Fruit fly (Drosophila melanogaster): ENCODE results near the gene COX8.

The COX8 gene

dm6 chr3L:21507354-21507928, 31.8 kb downstream of the COX8 start, which contains the start of the genes Glg1 and M6 (continued):
- TF ChIP-seq Eip93F (GFP tag; optimal IDR thresholded peaks at IDR 0.05) (peak; percentile 15), Ets96B (tag; optimal IDR thresholded peaks at IDR 0.05) (peak; percentile 51), Sox102F (GFP tag; optimal IDR thresholded peaks at IDR 0.05) (no peak), CG32006 (GFP tag; optimal IDR thresholded peaks at IDR 0.05) (peak; percentile 55), CG6808 (GFP tag; optimal IDR thresholded peaks at IDR 0.05) (no peak), Met (GFP tag; optimal IDR thresholded peaks at IDR 0.05) (peak; percentile 66), vri (GFP tag; optimal IDR thresholded peaks at IDR 0.05) (peak; percentile 34), CG1621 (tag; optimal IDR thresholded peaks at IDR 0.05) (peak; percentile 14), CG4318 (GFP tag; optimal IDR thresholded peaks at IDR 0.05) (no peak), CG6792 (GFP tag; optimal IDR thresholded peaks at IDR 0.05) (peak; percentile 55), Hr38 (GFP tag; optimal IDR thresholded peaks at IDR 0.05) (no peak), CG16779 (tag; optimal IDR thresholded peaks at IDR 0.05) (no peak), Sox15 (GFP tag; optimal IDR thresholded peaks at IDR 0.05) (peak; percentile 37), pdm3 (GFP tag; optimal IDR thresholded peaks at IDR 0.05) (no peak), lz (GFP tag; optimal IDR thresholded peaks at IDR 0.05) (peak; percentile 72), svp (GFP tag) (no peak), Hr4 (GFP tag; optimal IDR thresholded peaks at IDR 0.05) (peak; percentile 76), CG10669 (GFP tag; optimal IDR thresholded peaks at IDR 0.05) (no peak), CG3919 (GFP tag; optimal IDR thresholded peaks at IDR 0.05) (no peak), dsx (GFP tag; optimal IDR thresholded peaks at IDR 0.05; ENCODE audit: poor library complexity, severe bottlenecking) (peak; percentile 39), Ets21C (GFP tag; optimal IDR thresholded peaks at IDR 0.05) (peak; percentile 61), CG6854 (GFP tag; optimal IDR thresholded peaks at IDR 0.05) (no peak), dac (GFP tag; optimal IDR thresholded peaks at IDR 0.05) (no peak), Blimp-1 (GFP tag; optimal IDR thresholded peaks at IDR 0.05) (no peak), CG6163 (GFP tag; IDR thresholded peaks at IDR 0.05) (peak; percentile 60; the same call in 1 of the 3 replicates), Gug (GFP tag; IDR thresholded peaks at IDR 0.05) (peak; percentile 49; the same call in 1 of the 2 replicates), CG7368 (GFP tag; optimal IDR thresholded peaks at IDR 0.05) (no peak), Eip78C (GFP tag) (peak; percentile 71), CG11902 (GFP tag; optimal IDR thresholded peaks at IDR 0.05) (peak; percentile 37), CG8632 (GFP tag; optimal IDR thresholded peaks at IDR 0.05) (no peak), ss (GFP tag; optimal IDR thresholded peaks at IDR 0.05) (no peak), cyc (GFP tag; optimal IDR thresholded peaks at IDR 0.05) (peak; percentile 63), achi (GFP tag; optimal IDR thresholded peaks at IDR 0.05) (peak; percentile 52), CG34406 (GFP tag; optimal IDR thresholded peaks at IDR 0.05) (peak; percentile 66), salr (GFP tag; optimal IDR thresholded peaks at IDR 0.05) (peak in 1 of 2 experiments; percentile 40), eg (GFP tag; IDR thresholded peaks at IDR 0.05) (no peak; the same call in 1 of the 3 replicates)

dm6 chr3L:21501928-21502327, 37.3 kb downstream of the COX8 start:
- no peak for TF ChIP-seq cyc (GFP tag; optimal IDR thresholded peaks at IDR 0.05)
- TF ChIP-seq CG8119 (GFP tag; IDR thresholded peaks at IDR 0.05), result no peak
- TF ChIP-seq CG16779 (tag; optimal IDR thresholded peaks at IDR 0.05), result no peak
- TF ChIP-seq Hr38 (GFP tag; optimal IDR thresholded peaks at IDR 0.05), result no peak
- TF ChIP-seq fkh (GFP tag; optimal IDR thresholded peaks at IDR 0.05), result no peak
- no peak for TF ChIP-seq svp (GFP tag)
- TF ChIP-seq topi (GFP tag; optimal IDR thresholded peaks at IDR 0.05), result no peak
- TF ChIP-seq Smox (GFP tag; optimal IDR thresholded peaks at IDR 0.05), result no peak
- TF ChIP-seq Hr39 (GFP tag; optimal IDR thresholded peaks at IDR 0.05), result peak; percentile 8
- no peak for TF ChIP-seq CG3032 (tag; optimal IDR thresholded peaks at IDR 0.05)
- TF ChIP-seq CG10669 (GFP tag; optimal IDR thresholded peaks at IDR 0.05), result no peak
- 0 out of 2 replicates have a peak, but pooled peaks have one; percentile 12 for TF ChIP-seq CG15336 (GFP tag; IDR thresholded peaks at IDR 0.05)
- no peak for TF ChIP-seq Eip78C (GFP tag)
- peak; percentile 49 for TF ChIP-seq vri (GFP tag; optimal IDR thresholded peaks at IDR 0.05)
- TF ChIP-seq dsx (GFP tag; optimal IDR thresholded peaks at IDR 0.05; ENCODE audit: poor library complexity, severe bottlenecking), result no peak
- no peak for TF ChIP-seq Ets96B (tag; optimal IDR thresholded peaks at IDR 0.05)
- no peak for TF ChIP-seq CG10631 (GFP tag; optimal IDR thresholded peaks at IDR 0.05)
- TF ChIP-seq CG6854 (GFP tag; optimal IDR thresholded peaks at IDR 0.05), result no peak
- TF ChIP-seq CG1621 (tag; optimal IDR thresholded peaks at IDR 0.05), result no peak
- no peak for TF ChIP-seq esn (GFP tag; optimal IDR thresholded peaks at IDR 0.05)
- no peak for TF ChIP-seq OdsH (GFP tag; optimal IDR thresholded peaks at IDR 0.05)
- no peak for TF ChIP-seq Lpt (GFP tag; optimal IDR thresholded peaks at IDR 0.05)
- no peak for TF ChIP-seq acj6 (GFP tag; optimal IDR thresholded peaks at IDR 0.05)
- TF ChIP-seq Ets21C (GFP tag; optimal IDR thresholded peaks at IDR 0.05), result no peak
- TF ChIP-seq lz (GFP tag; optimal IDR thresholded peaks at IDR 0.05), result peak; percentile 2
- TF ChIP-seq net (GFP tag; optimal IDR thresholded peaks at IDR 0.05), result no peak
- no peak for TF ChIP-seq Sox15 (GFP tag; optimal IDR thresholded peaks at IDR 0.05)
- TF ChIP-seq Sox102F (GFP tag; optimal IDR thresholded peaks at IDR 0.05), result no peak
- TF ChIP-seq Gug (GFP tag; IDR thresholded peaks at IDR 0.05), result no peak
- no peak for TF ChIP-seq Met (GFP tag; optimal IDR thresholded peaks at IDR 0.05)
